Fruit fly (Drosophila melanogaster): Measurements from ENCODE around the gene Cph.

The Cph gene

DNA sequence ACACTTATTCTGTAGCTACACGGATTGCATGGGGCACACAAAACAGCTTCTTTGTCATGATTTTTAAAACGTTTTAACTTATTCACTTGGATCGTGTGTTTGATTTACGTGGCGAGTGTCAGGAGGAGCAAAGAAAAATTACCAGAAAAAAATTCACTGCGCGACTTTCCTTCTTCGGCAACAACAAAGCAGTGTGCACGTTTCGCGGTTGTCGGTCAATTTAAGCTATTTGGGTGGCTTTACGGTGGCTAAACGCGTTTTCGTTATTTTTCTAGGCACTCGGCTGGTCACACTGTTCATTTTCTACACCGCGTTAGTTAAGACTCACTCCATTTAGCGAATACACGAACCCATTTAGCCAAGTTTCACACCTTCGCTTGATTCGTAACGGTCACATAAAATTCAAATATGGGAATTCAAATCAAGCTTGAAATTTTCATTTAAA, 39.6 kb upstream of the Cph start, which contains the start of gene Sxl (continued):
- peak; percentile 0 for TF ChIP-seq scrt (GFP tag; optimal IDR thresholded peaks at IDR 0.05)
- TF ChIP-seq oc (tag; optimal IDR thresholded peaks at IDR 0.05): peak; percentile 8

dm6 chrX:7100689-7101088, 36.8 kb upstream of the Cph start:
- TF ChIP-seq Atf-2 (GFP tag; optimal IDR thresholded peaks at IDR 0.05) (no peak), Mes4 (GFP tag; optimal IDR thresholded peaks at IDR 0.05) (no peak), nom (GFP tag; optimal IDR thresholded peaks at IDR 0.05) (peak; percentile 92), corto (GFP tag; optimal IDR thresholded peaks at IDR 0.05) (no peak), Drgx (GFP tag; IDR thresholded peaks at IDR 0.05) (0 out of 2 replicates have a peak, but pooled peaks have one; percentile 7), Med (GFP tag) (peak; percentile 7)

DNA sequence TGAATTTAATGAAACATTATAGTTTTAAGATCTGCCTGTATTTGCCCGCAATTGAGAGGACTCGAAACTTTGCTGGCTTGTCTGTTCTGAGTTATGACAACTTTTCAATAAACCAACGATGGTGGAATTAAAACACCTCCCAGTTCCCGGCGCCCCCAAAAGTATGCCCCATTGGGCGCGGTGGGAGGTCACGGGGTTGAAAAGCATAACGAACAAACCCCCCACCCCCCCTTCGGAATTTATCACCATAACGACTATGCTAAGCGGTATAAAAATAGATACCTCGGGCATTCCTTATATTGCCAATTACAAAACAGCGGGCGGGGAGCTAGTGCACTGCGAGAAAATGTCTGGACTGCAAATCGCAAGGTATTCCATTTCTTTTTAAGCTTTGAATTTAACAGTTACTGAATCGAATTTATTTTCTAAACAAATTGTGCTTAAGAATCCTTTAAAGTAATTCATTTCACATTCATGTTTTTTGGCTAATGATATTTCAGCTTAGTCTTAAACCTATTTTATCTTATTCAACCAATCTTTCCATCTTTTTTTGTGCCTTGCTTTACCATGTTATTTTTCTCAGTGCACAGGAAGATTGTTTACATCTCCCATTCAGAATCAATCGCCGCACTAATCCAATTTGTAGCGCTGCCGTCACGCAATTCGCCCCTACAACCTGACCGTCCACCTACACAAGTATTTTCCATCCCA, 36.1 kb upstream of the Cph start:
- TF ChIP-seq en (GFP tag; optimal IDR thresholded peaks at IDR 0.05): peak; percentile 18
- peak; percentile 90 for TF ChIP-seq gcm (GFP tag; optimal IDR thresholded peaks at IDR 0.05)
- TF ChIP-seq Rx (GFP tag; IDR thresholded peaks at IDR 0.05): 0 out of 2 replicates have a peak, but pooled peaks have one; percentile 15
- TF ChIP-seq Dbx (GFP tag; IDR thresholded peaks at IDR 0.05): peak; percentile 61; the same call in 2 of the 3 replicates
- peak; percentile 88 for TF ChIP-seq CG18619 (GFP tag; optimal IDR thresholded peaks at IDR 0.05)
- TF ChIP-seq Dip3 (GFP tag; optimal IDR thresholded peaks at IDR 0.05): peak; percentile 52
- TF ChIP-seq CG16779 (GFP tag; IDR thresholded peaks at IDR 0.05): no peak
- TF ChIP-seq CG12744 (GFP tag; optimal IDR thresholded peaks at IDR 0.05): no peak
- no peak for TF ChIP-seq inv (GFP tag; IDR thresholded peaks at IDR 0.05; ENCODE audit: partially characterized antibody)
- no peak for TF ChIP-seq Opbp (GFP tag; IDR thresholded peaks at IDR 0.05; ENCODE audit: partially characterized antibody)
- TF ChIP-seq CG10654 (GFP tag; optimal IDR thresholded peaks at IDR 0.05): peak; percentile 9
- TF ChIP-seq CG15073 (GFP tag; optimal IDR thresholded peaks at IDR 0.05): no peak
- TF ChIP-seq sens-2 (GFP tag; IDR thresholded peaks at IDR 0.05): 0 out of 2 replicates have a peak, but pooled peaks have one; percentile 43
- peak; percentile 42; the same call in 1 of the 2 replicates for TF ChIP-seq CG11085 (GFP tag; IDR thresholded peaks at IDR 0.05)
- TF ChIP-seq ap (GFP tag; IDR thresholded peaks at IDR 0.05): peak; percentile 61
- peak; percentile 76 for TF ChIP-seq bcd (GFP tag; optimal IDR thresholded peaks at IDR 0.05)
- peak; percentile 86 for TF ChIP-seq CG16815 (GFP tag; optimal IDR thresholded peaks at IDR 0.05)
- no peak for TF ChIP-seq Doc2 (GFP tag; IDR thresholded peaks at IDR 0.05)
- TF ChIP-seq CG2678 (tag; optimal IDR thresholded peaks at IDR 0.05): peak; percentile 91
- no peak for TF ChIP-seq pfk (GFP tag; optimal IDR thresholded peaks at IDR 0.05)
- TF ChIP-seq Hr78 (GFP tag; optimal IDR thresholded peaks at IDR 0.05): peak in 1 of 2 experiments; percentile 100
- peak; percentile 51 for TF ChIP-seq CG10274 (GFP tag; optimal IDR thresholded peaks at IDR 0.05)
- TF ChIP-seq lilli (GFP tag; optimal IDR thresholded peaks at IDR 0.05): peak; percentile 65
- no peak for TF ChIP-seq ato (GFP tag; IDR thresholded peaks at IDR 0.05; ENCODE audit: partially characterized antibody)
- peak; percentile 70 for TF ChIP-seq gcm2 (GFP tag; optimal IDR thresholded peaks at IDR 0.05)
- no peak for TF ChIP-seq sr (GFP tag; IDR thresholded peaks at IDR 0.05)
- TF ChIP-seq CG9437 (GFP tag; optimal IDR thresholded peaks at IDR 0.05): peak; percentile 86
- no peak for TF ChIP-seq CTCF (GFP tag; optimal IDR thresholded peaks at IDR 0.05)
- no peak for TF ChIP-seq CG7271 (tag; optimal IDR thresholded peaks at IDR 0.05)
- TF ChIP-seq hbn (GFP tag; IDR thresholded peaks at IDR 0.05; ENCODE audit: partially characterized antibody): no peak
- TF ChIP-seq fd64A (GFP tag; optimal IDR thresholded peaks at IDR 0.05): no peak
- TF ChIP-seq odd (GFP tag; optimal IDR thresholded peaks at IDR 0.05): peak; percentile 84
- TF ChIP-seq ranshi (GFP tag; IDR thresholded peaks at IDR 0.05): peak; percentile 75; the same call in 1 of the 2 replicates
- no peak for TF ChIP-seq usp (GFP tag; optimal IDR thresholded peaks at IDR 0.05)
- TF ChIP-seq CG2120 (GFP tag; optimal IDR thresholded peaks at IDR 0.05): peak; percentile 93
- TF ChIP-seq CG7745 (tag; optimal IDR thresholded peaks at IDR 0.05): peak; percentile 25
- peak; percentile 74 for TF ChIP-seq CG17568 (GFP tag; optimal IDR thresholded peaks at IDR 0.05)
- TF ChIP-seq Tbp (GFP tag; optimal IDR thresholded peaks at IDR 0.05): no peak
